Fruit fly (Drosophila melanogaster): Measurements from ENCODE around the gene tld.

The tld gene

dm6 chr3R:24769601-24770000, 20.1 kb downstream of the tld start:
- TF ChIP-seq CTCF (optimal IDR thresholded peaks at IDR 0.05): no peak
- TF ChIP-seq CG8478 (optimal IDR thresholded peaks at IDR 0.05): no peak

- TF ChIP-seq CG8478 (optimal IDR thresholded peaks at IDR 0.05): no peak
- no peak for TF ChIP-seq CTCF (optimal IDR thresholded peaks at IDR 0.05)
These were observed 22.0 kb downstream of the tld start, which contains the start of gene CG42331 for dm6 chr3R:24771273-24772231. TSS of gene CG42331 (plus strand) at chr3R:24772181.

- TF ChIP-seq CTCF (optimal IDR thresholded peaks at IDR 0.05) (no peak), CG8478 (optimal IDR thresholded peaks at IDR 0.05) (no peak)
These were observed 23.5 kb downstream of the tld start for dm6 chr3R:24773016-24773415.

dm6 chr3R:24773422-24773821, 23.9 kb downstream of the tld start:
- TF ChIP-seq CTCF (optimal IDR thresholded peaks at IDR 0.05): no peak
- no peak for TF ChIP-seq CG8478 (optimal IDR thresholded peaks at IDR 0.05)

dm6 chr3R:24777101-24777500, 27.6 kb downstream of the tld start:
- TF ChIP-seq CG8478 (optimal IDR thresholded peaks at IDR 0.05) (no peak), CTCF (optimal IDR thresholded peaks at IDR 0.05) (no peak)

- TF ChIP-seq CG8478 (optimal IDR thresholded peaks at IDR 0.05): no peak
- TF ChIP-seq CTCF (optimal IDR thresholded peaks at IDR 0.05): no peak
These were observed 28.7 kb downstream of the tld start for dm6 chr3R:24778218-24778739.

dm6 chr3R:24787042-24787565, 37.6 kb downstream of the tld start, which contains the start of gene CG5805:
TSS of gene CG5805 (minus strand) at chr3R:24787421.
- TF ChIP-seq CG8478 (optimal IDR thresholded peaks at IDR 0.05) (no peak), CTCF (optimal IDR thresholded peaks at IDR 0.05) (no peak)

- TF ChIP-seq CTCF (optimal IDR thresholded peaks at IDR 0.05) (no peak), CG8478 (optimal IDR thresholded peaks at IDR 0.05) (no peak)
These were observed 38.2 kb downstream of the tld start, which contains the start of gene Ets96B for dm6 chr3R:24787734-24788133. TSS of gene Ets96B (plus strand) at chr3R:24788054.

- no peak for TF ChIP-seq CG8478 (optimal IDR thresholded peaks at IDR 0.05)
- no peak for TF ChIP-seq CTCF (optimal IDR thresholded peaks at IDR 0.05)
These were observed 40.5 kb downstream of the tld start, which contains the start of gene CG13634 for dm6 chr3R:24790036-24790435. TSS of gene CG13634 (minus strand) at chr3R:24790136.

dm6 chr3R:24798595-24798994, 49.1 kb downstream of the tld start:
- TF ChIP-seq CTCF (optimal IDR thresholded peaks at IDR 0.05) (no peak), CG8478 (optimal IDR thresholded peaks at IDR 0.05) (no peak)

- TF ChIP-seq CTCF (optimal IDR thresholded peaks at IDR 0.05) (no peak), CG8478 (optimal IDR thresholded peaks at IDR 0.05) (no peak)
These were observed 50.0 kb downstream of the tld start, which contains the start of gene Ude for dm6 chr3R:24799503-24799902. TSS of gene Ude (minus strand) at chr3R:24799668.

Measured in S2 (cell line).